Fruit fly (Drosophila melanogaster): Measurements from ENCODE around the gene Mat89Ba.

DNA sequence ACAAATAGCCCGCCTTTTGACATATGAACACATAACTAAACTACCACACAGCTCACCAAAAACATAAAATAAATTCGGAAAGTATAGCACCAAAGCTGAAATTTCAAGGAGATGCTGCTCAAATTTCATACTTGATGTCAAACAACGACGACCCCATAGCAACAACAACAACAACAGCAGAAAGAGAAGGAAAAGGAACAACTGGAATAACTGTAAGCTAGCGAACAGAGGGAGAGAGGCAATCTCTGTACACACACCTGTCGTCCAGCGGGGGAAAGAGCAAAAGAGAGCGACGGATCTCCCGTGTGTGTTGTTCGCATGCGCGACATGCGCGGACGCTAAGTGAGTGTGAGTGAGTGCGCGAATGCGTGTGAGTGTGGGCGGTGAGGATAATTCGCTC, 2.3 kb upstream of the Mat89Ba start:
- TF ChIP-seq CTCF (optimal IDR thresholded peaks at IDR 0.05) (no peak), CG8478 (optimal IDR thresholded peaks at IDR 0.05) (no peak)

All from S2 (cell line).